Worm (Caenorhabditis elegans) whole organism, L4 larva: Measurements from ENCODE around the gene cho-1.

Experiments
- D1046.2 ChIP-seq: fragments of 200-800 bp; sonication (Bioruptor generic); IDR thresholded peaks from 2 replicates; pipeline ENCODE4 v1.3.6; 2022; ENCODE audit warnings: missing genetic modification characterization, missing compliant biosample characterization
- F10B5.3 ChIP-seq: sonication (generic microtip); optimal IDR thresholded peaks from 2 replicates; lab custom pipeline; 2016; ENCODE audit warnings: mild to moderate bottlenecking, missing genetic modification characterization, missing compliant biosample characterization
- F26F4.8 ChIP-seq: fragments of 200-800 bp; sonication (Bioruptor generic); conservative IDR thresholded peaks from 2 replicates; pipeline ENCODE4 v1.3.6; 2022; ENCODE audit warnings: missing genetic modification characterization, missing compliant biosample characterization
- F37D6.2 ChIP-seq: sonication (generic microtip); optimal IDR thresholded peaks from 2 replicates; lab custom pipeline; 2016; ENCODE audit warnings: mild to moderate bottlenecking, missing genetic modification characterization, missing compliant biosample characterization
- F49E8.2 ChIP-seq: sonication (generic microtip); optimal IDR thresholded peaks from 2 replicates; lab custom pipeline; 2016; ENCODE audit warnings: missing compliant biosample characterization, mild to moderate bottlenecking, missing genetic modification characterization, borderline replicate concordance
- R02D3.7 ChIP-seq: fragments of 150-350 bp; sonication (generic microtip); optimal IDR thresholded peaks from 3 replicates; lab custom pipeline; 2014; ENCODE audit warnings: missing biosample characterization, missing genetic modification characterization
- Y48G9A.11 ChIP-seq: fragments of 200-800 bp; sonication (Bioruptor generic); IDR thresholded peaks from 2 replicates; pipeline ENCODE4 v1.3.6; 2022; ENCODE audit warnings: missing genetic modification reagents, missing genetic modification characterization, missing compliant biosample characterization
- Y5F2A.4 ChIP-seq: fragments of 200-800 bp; sonication (Bioruptor generic); optimal IDR thresholded peaks from 2 replicates; lab custom pipeline; 2018; ENCODE audit warnings: mild to moderate bottlenecking, missing genetic modification characterization, missing compliant biosample characterization
- ZK546.5 ChIP-seq, 2 experiments: sonication (generic microtip); optimal IDR thresholded peaks; 2 replicates each; lab custom pipeline; 2017; ENCODE audit warnings: missing biosample characterization in 2 of 2, missing genetic modification characterization in 2 of 2
- aly-2 ChIP-seq: sonication (generic microtip); optimal IDR thresholded peaks from 2 replicates; lab custom pipeline; 2018; ENCODE audit warnings: missing biosample characterization, missing genetic modification characterization
- ama-1 ChIP-seq: fragments of 150-350 bp; optimal IDR thresholded peaks from 2 replicates; lab custom pipeline; 2014; ENCODE audit warnings: inconsistent platforms, mixed read lengths
- arid-1 ChIP-seq: fragments of 200-800 bp; sonication (Bioruptor generic); conservative IDR thresholded peaks from 2 replicates; pipeline ENCODE4 v1.3.6; 2022; ENCODE audit warnings: missing genetic modification reagents, missing genetic modification characterization, missing compliant biosample characterization
- ceh-32 ChIP-seq: sonication (generic microtip); optimal IDR thresholded peaks from 2 replicates; lab custom pipeline; 2016; ENCODE audit warnings: mild to moderate bottlenecking, missing genetic modification characterization, missing compliant biosample characterization; ENCODE audit not compliant: poor library complexity
- cey-2 ChIP-seq: sonication (generic microtip); optimal IDR thresholded peaks from 3 replicates; lab custom pipeline; 2017; ENCODE audit warnings: missing genetic modification characterization, mild to moderate bottlenecking, missing compliant biosample characterization, antibody characterized with exemption, borderline replicate concordance; ENCODE audit not compliant: insufficient read depth
- daf-12 ChIP-seq: fragments of 150-350 bp; optimal IDR thresholded peaks from 2 replicates; lab custom pipeline; 2014; ENCODE audit warnings: missing biosample characterization, missing genetic modification reagents, missing genetic modification characterization
- daf-16 ChIP-seq, 3 experiments: sonication (generic microtip); optimal IDR thresholded peaks; 2 replicates each; lab custom pipeline; 2016 to 2017; ENCODE audit warnings: missing genetic modification characterization in 3 of 3, missing genetic modification reagents in 3 of 3, mild to moderate bottlenecking in 2 of 3, missing compliant biosample characterization in 2 of 3, missing biosample characterization in 1 of 3, moderate library complexity in 1 of 3
- daf-19 ChIP-seq: fragments of 200-800 bp; sonication (Bioruptor generic); conservative IDR thresholded peaks from 2 replicates; pipeline ENCODE4 v1.3.6; 2022; ENCODE audit warnings: missing genetic modification characterization, missing compliant biosample characterization
- daf-8 ChIP-seq: fragments of 200-800 bp; sonication (Bioruptor generic); IDR thresholded peaks from 2 replicates; pipeline ENCODE4 v1.3.6; 2022; ENCODE audit warnings: missing genetic modification characterization, missing compliant biosample characterization
- dmd-6 ChIP-seq: fragments of 200-800 bp; sonication (Bioruptor generic); IDR thresholded peaks from 2 replicates; pipeline ENCODE4 v1.3.6; 2022; ENCODE audit warnings: missing genetic modification reagents, missing genetic modification characterization, missing compliant biosample characterization
- dmd-8 ChIP-seq: fragments of 200-800 bp; sonication (Bioruptor generic); IDR thresholded peaks from 2 replicates; pipeline ENCODE4 v1.3.6; 2022; ENCODE audit warnings: missing genetic modification characterization, missing compliant biosample characterization
- dmd-9 ChIP-seq: fragments of 200-800 bp; sonication (Bioruptor generic); IDR thresholded peaks from 2 replicates; pipeline ENCODE4 v1.3.6; 2022; ENCODE audit warnings: missing genetic modification reagents, missing genetic modification characterization, missing compliant biosample characterization
- fos-1 ChIP-seq: fragments of 150-350 bp; optimal IDR thresholded peaks from 2 replicates; lab custom pipeline; 2014; ENCODE audit warnings: missing biosample characterization, missing genetic modification characterization
- hif-1 ChIP-seq, 2 experiments: sonication (generic microtip); optimal IDR thresholded peaks; 2 replicates each; lab custom pipeline; 2016 to 2017; ENCODE audit warnings: missing compliant biosample characterization in 2 of 2, missing genetic modification characterization in 2 of 2, missing genetic modification reagents in 2 of 2, missing genotype in 2 of 2, mild to moderate bottlenecking in 1 of 2
- hlh-11 ChIP-seq: fragments of 200-800 bp; sonication (Bioruptor generic); optimal IDR thresholded peaks from 2 replicates; lab custom pipeline; 2018; ENCODE audit warnings: mild to moderate bottlenecking, missing genetic modification characterization, missing compliant biosample characterization
- hlh-30 ChIP-seq: sonication (generic microtip); optimal IDR thresholded peaks from 2 replicates; lab custom pipeline; 2017; ENCODE audit warnings: antibody characterized with exemption, mild to moderate bottlenecking, missing genetic modification characterization, missing compliant biosample characterization; ENCODE audit not compliant: insufficient read depth
- jun-1 ChIP-seq: fragments of 150-350 bp; optimal IDR thresholded peaks from 2 replicates; lab custom pipeline; 2014; ENCODE audit warnings: missing biosample characterization, missing genetic modification reagents, missing genetic modification characterization
- lin-1 ChIP-seq: fragments of 200-800 bp; sonication (Bioruptor generic); IDR thresholded peaks from 2 replicates; pipeline ENCODE4 v1.3.6; 2022; ENCODE audit warnings: missing genetic modification reagents, missing genetic modification characterization, missing compliant biosample characterization
- lin-13 ChIP-seq: fragments of 150-350 bp; optimal IDR thresholded peaks from 2 replicates; lab custom pipeline; 2014; ENCODE audit warnings: missing biosample characterization, missing genetic modification reagents, missing genetic modification characterization
- lin-15B ChIP-seq: fragments of 150-350 bp; sonication (generic microtip); optimal IDR thresholded peaks from 3 replicates; lab custom pipeline; 2014; ENCODE audit warnings: missing biosample characterization, missing genetic modification characterization
- lin-29 ChIP-seq: fragments of 200-800 bp; sonication (Bioruptor generic); IDR thresholded peaks from 2 replicates; pipeline ENCODE4 v1.3.6; 2022; ENCODE audit warnings: missing genetic modification reagents, missing genetic modification characterization, missing compliant biosample characterization
- lin-38 ChIP-seq: fragments of 200-800 bp; sonication (Bioruptor generic); IDR thresholded peaks from 2 replicates; pipeline ENCODE4 v1.3.6; 2022; ENCODE audit warnings: missing genetic modification reagents, missing genetic modification characterization, missing compliant biosample characterization
- lir-3 ChIP-seq: sonication (generic microtip); optimal IDR thresholded peaks from 2 replicates; lab custom pipeline; 2016; ENCODE audit warnings: mild to moderate bottlenecking, missing genetic modification characterization, missing compliant biosample characterization
- mdt-29 ChIP-seq: fragments of 200-800 bp; sonication (Bioruptor generic); IDR thresholded peaks from 2 replicates; pipeline ENCODE4 v1.3.6; 2022; ENCODE audit warnings: missing genetic modification reagents, missing genetic modification characterization, missing compliant biosample characterization
- mep-1 ChIP-seq: fragments of 150-350 bp; sonication (generic microtip); optimal IDR thresholded peaks from 3 replicates; lab custom pipeline; 2014; ENCODE audit warnings: missing biosample characterization, missing genetic modification characterization
- mxl-3 ChIP-seq: fragments of 200-800 bp; sonication (Bioruptor generic); optimal IDR thresholded peaks from 2 replicates; lab custom pipeline; 2018; ENCODE audit warnings: mild to moderate bottlenecking, missing genetic modification characterization, missing compliant biosample characterization
- nhr-111 ChIP-seq: fragments of 200-800 bp; sonication (Bioruptor generic); optimal IDR thresholded peaks from 2 replicates; lab custom pipeline; 2018; ENCODE audit warnings: mild to moderate bottlenecking, missing genetic modification characterization, missing compliant biosample characterization
- nhr-28 ChIP-seq: fragments of 150-350 bp; optimal IDR thresholded peaks from 2 replicates; lab custom pipeline; 2014; ENCODE audit warnings: missing biosample characterization, missing genetic modification characterization
- nhr-42 ChIP-seq: fragments of 200-800 bp; sonication (Bioruptor generic); IDR thresholded peaks from 2 replicates; pipeline ENCODE4 v1.3.6; 2022; ENCODE audit warnings: missing genetic modification characterization, missing compliant biosample characterization
- nhr-6 ChIP-seq: fragments of 150-350 bp; optimal IDR thresholded peaks from 2 replicates; lab custom pipeline; 2014; ENCODE audit warnings: missing biosample characterization, missing genetic modification characterization
- nhr-77 ChIP-seq: fragments of 150-350 bp; optimal IDR thresholded peaks from 2 replicates; lab custom pipeline; 2014; ENCODE audit warnings: missing biosample characterization, missing genetic modification characterization
- sdz-12 ChIP-seq: fragments of 200-800 bp; sonication (Bioruptor generic); optimal IDR thresholded peaks from 2 replicates; lab custom pipeline; 2018; ENCODE audit warnings: mild to moderate bottlenecking, missing genetic modification characterization, missing compliant biosample characterization
- snpc-1.2 ChIP-seq: fragments of 200-800 bp; sonication (Bioruptor generic); IDR thresholded peaks from 2 replicates; pipeline ENCODE4 v1.3.6; 2022; ENCODE audit warnings: missing genetic modification reagents, missing genetic modification characterization, missing compliant biosample characterization
- snpc-4 ChIP-seq: fragments of 150-350 bp; optimal IDR thresholded peaks from 2 replicates; lab custom pipeline; 2014; ENCODE audit warnings: missing biosample characterization, missing genetic modification characterization
- spr-1 ChIP-seq: sonication (generic microtip); optimal IDR thresholded peaks from 2 replicates; lab custom pipeline; 2016; ENCODE audit warnings: mild to moderate bottlenecking, missing genetic modification characterization, missing compliant biosample characterization
- tag-97 ChIP-seq: fragments of 200-800 bp; sonication (Bioruptor generic); IDR thresholded peaks from 2 replicates; pipeline ENCODE4 v1.3.6; 2022; ENCODE audit warnings: missing genetic modification characterization, missing compliant biosample characterization
- unc-62 ChIP-seq, 3 experiments: fragments of 150-350 bp in 1 of 3; sonication (generic microtip); optimal IDR thresholded peaks in 2 of 3; peaks in 1 of 3; 1 replicate in 1 of 3; 2 replicates in 2 of 3; lab custom pipeline; 2014 to 2017; ENCODE audit warnings: missing biosample characterization in 3 of 3, missing genetic modification characterization in 3 of 3, missing genetic modification reagents in 3 of 3, missing genotype in 1 of 3
- zfp-2 ChIP-seq: sonication (generic microtip); optimal IDR thresholded peaks from 2 replicates; lab custom pipeline; 2016; ENCODE audit warnings: mild to moderate bottlenecking, missing genetic modification characterization, missing compliant biosample characterization
- zip-11 ChIP-seq: fragments of 200-800 bp; sonication (Bioruptor generic); IDR thresholded peaks from 2 replicates; pipeline ENCODE4 v1.3.6; 2022; ENCODE audit warnings: missing genetic modification characterization, missing compliant biosample characterization

cho-1 gene

ce11 chrIV:13240078-13240841, 25.9 kb upstream of the cho-1 start, which contains the start of gene rpl-12 (continued):
- TF ChIP-seq lin-29 (peak; percentile 95), nhr-77 (tag; lab: Kevin White, UChicago) (peak; percentile 98), ama-1 (lab: Kevin White, UChicago) (peak; percentile 93), hlh-30 (tag; lab: Kevin White, UChicago) (peak; percentile 97), tag-97 (no peak), lir-3 (tag; lab: Kevin White, UChicago) (peak; percentile 41), R02D3.7 (tag; lab: Kevin White, UChicago) (no peak), cey-2 (tag; lab: Kevin White, UChicago) (peak; percentile 53), daf-12 (tag; lab: Kevin White, UChicago) (no peak), dmd-9 (GFP tag; lab: Robert Waterston, UW) (peak; percentile 94), zip-11 (no peak), nhr-6 (tag; lab: Kevin White, UChicago) (peak; percentile 99), sdz-12 (GFP tag; lab: Kevin White, UChicago) (peak; percentile 46), unc-62 (GFP tag; optimal IDR thresholded peaks at IDR 0.05 in 1 of 2; lab: Kevin White, UChicago) (peak; percentile 18 to 100), unc-62 (tag; optimal IDR thresholded peaks at IDR 0.05; lab: Kevin White, UChicago) (no peak), hlh-11 (tag; lab: Kevin White, UChicago) (peak; percentile 98), arid-1 (GFP tag; lab: Robert Waterston, UW) (peak; percentile 95), nhr-28 (peak; percentile 96), Y48G9A.11 (GFP tag; lab: Robert Waterston, UW) (peak; percentile 87), ceh-32 (tag; lab: Kevin White, UChicago) (peak; percentile 68), D1046.2 (GFP tag; lab: Robert Waterston, UW) (peak; percentile 96), mxl-3 (GFP tag; lab: Kevin White, UChicago) (no peak), mep-1 (peak; percentile 99), hif-1 (tag; optimal IDR thresholded peaks at IDR 0.05; lab: Kevin White, UChicago) (peak; percentile 82 to 95), jun-1 (tag; lab: Kevin White, UChicago) (peak; percentile 93), dmd-8 (0 out of 2 replicates have a peak, but pooled peaks have one; percentile 41), lin-15B (tag; lab: Kevin White, UChicago) (peak; percentile 97), daf-16 (GFP tag; optimal IDR thresholded peaks at IDR 0.05; lab: Kevin White, UChicago) (peak; percentile 87 to 96), daf-16 (tag; optimal IDR thresholded peaks at IDR 0.05; lab: Kevin White, UChicago) (peak; percentile 97), lin-13 (GFP tag; lab: Kevin White, UChicago) (peak; percentile 97), snpc-4 (tag; lab: Kevin White, UChicago) (peak; percentile 23), nhr-42 (GFP tag; lab: Robert Waterston, UW) (peak; percentile 98), spr-1 (tag; lab: Kevin White, UChicago) (peak; percentile 97), snpc-1.2 (GFP tag; lab: Robert Waterston, UW) (peak; percentile 74), F10B5.3 (tag; lab: Kevin White, UChicago) (peak; percentile 90), ZK546.5 (tag; optimal IDR thresholded peaks at IDR 0.05; lab: Kevin White, UChicago) (peak in 1 of 2 experiments; percentile 88), nhr-111 (GFP tag; lab: Kevin White, UChicago) (no peak), aly-2 (peak; percentile 70), Y5F2A.4 (GFP tag; lab: Kevin White, UChicago) (peak; percentile 82), dmd-6 (peak; percentile 99), mdt-29 (GFP tag; lab: Robert Waterston, UW) (peak; percentile 88), lin-1 (GFP tag; lab: Robert Waterston, UW) (peak; percentile 90), F37D6.2 (tag; lab: Kevin White, UChicago) (peak; percentile 96), fos-1 (tag; lab: Kevin White, UChicago) (peak; percentile 65), zfp-2 (tag; lab: Kevin White, UChicago) (peak; percentile 99), daf-19 (GFP tag; lab: Robert Waterston, UW) (peak; percentile 93), F49E8.2 (tag; lab: Kevin White, UChicago) (peak; percentile 83), daf-8 (GFP tag; lab: Robert Waterston, UW) (no peak), F26F4.8 (GFP tag; lab: Robert Waterston, UW) (no peak), lin-38 (GFP tag; lab: Robert Waterston, UW) (peak; percentile 100)
